Fruit fly (Drosophila melanogaster): ENCODE data around the gene wor.

- TF ChIP-seq CG32121 (GFP tag; IDR thresholded peaks at IDR 0.05), result no peak
- no peak for TF ChIP-seq D1 (tag; optimal IDR thresholded peaks at IDR 0.05)
- TF ChIP-seq CG8159 (tag; optimal IDR thresholded peaks at IDR 0.05), result no peak
- no peak for TF ChIP-seq Pif1A (GFP tag; optimal IDR thresholded peaks at IDR 0.05)
- TF ChIP-seq CG17806 (tag; optimal IDR thresholded peaks at IDR 0.05), result no peak
- no peak for TF ChIP-seq CG34367 (tag; optimal IDR thresholded peaks at IDR 0.05)
- no peak for TF ChIP-seq CG14655 (GFP tag; optimal IDR thresholded peaks at IDR 0.05)
- no peak for TF ChIP-seq fd96Ca (GFP tag; IDR thresholded peaks at IDR 0.05)
Observed at dm6 chr2L:15462998-15463397, 37.6 kb upstream of the wor start.
